Fruit fly (Drosophila melanogaster) whole organism, embryonic: Measurements from ENCODE around the gene CG7264.

Experiments
- Atf3 ChIP-seq: fragments of 200-800 bp; sonication (Bioruptor generic); optimal IDR thresholded peaks from 3 replicates; lab custom pipeline; 2016; ENCODE audit warnings: missing biosample characterization, missing genetic modification characterization
- BEAF-32 ChIP-seq: fragments of 200-800 bp; sonication (Bioruptor generic); optimal IDR thresholded peaks from 3 replicates; lab custom pipeline; 2017; ENCODE audit warnings: missing biosample characterization, missing genetic modification characterization, mild to moderate bottlenecking, moderate library complexity, missing genetic modification reagents
- CG10147 ChIP-seq: fragments of 200-800 bp; sonication (Bioruptor generic); optimal IDR thresholded peaks from 2 replicates; lab custom pipeline; 2019; ENCODE audit warnings: missing biosample characterization, mild to moderate bottlenecking, missing genetic modification characterization, moderate library complexity
- CG12155 ChIP-seq: fragments of 200-800 bp; sonication (Bioruptor generic); optimal IDR thresholded peaks from 3 replicates; lab custom pipeline; 2016; ENCODE audit warnings: missing biosample characterization, missing genetic modification characterization
- CG14014 ChIP-seq: fragments of 200-800 bp; sonication (Bioruptor generic); IDR thresholded peaks from 2 replicates; pipeline ENCODE4 v1.3.6; 2022; ENCODE audit warnings: missing biosample characterization, missing genetic modification characterization
- CG16813 ChIP-seq: fragments of 200-800 bp; sonication (Bioruptor generic); IDR thresholded peaks from 3 replicates; pipeline ENCODE4 v1.3.6; 2022; ENCODE audit warnings: missing biosample characterization, missing genetic modification characterization; ENCODE audit not compliant: partially characterized antibody
- CG18476 ChIP-seq: fragments of 200-800 bp; sonication (Bioruptor generic); optimal IDR thresholded peaks from 2 replicates; lab custom pipeline; 2016; ENCODE audit warnings: missing biosample characterization, mild to moderate bottlenecking, missing genetic modification characterization
- CG2120 ChIP-seq: fragments of 200-800 bp; sonication (Bioruptor generic); optimal IDR thresholded peaks from 3 replicates; lab custom pipeline; 2016; ENCODE audit warnings: missing biosample characterization, missing genetic modification characterization
- CG2889 ChIP-seq: fragments of 200-800 bp; sonication (Bioruptor generic); IDR thresholded peaks from 3 replicates; pipeline ENCODE4 v1.3.6; 2022; ENCODE audit warnings: missing biosample characterization, missing genetic modification characterization
- CG30020 ChIP-seq: fragments of 200-800 bp; optimal IDR thresholded peaks from 2 replicates; lab custom pipeline; 2019; ENCODE audit warnings: missing biosample characterization, mild to moderate bottlenecking, missing genetic modification characterization, moderate library complexity
- CG3065 ChIP-seq: fragments of 200-800 bp; sonication (Bioruptor generic); optimal IDR thresholded peaks from 2 replicates; lab custom pipeline; 2016; ENCODE audit warnings: missing biosample characterization, missing genetic modification characterization
- CG31224 ChIP-seq: fragments of 200-800 bp; sonication (Bioruptor generic); IDR thresholded peaks from 2 replicates; pipeline ENCODE4 v1.3.6; 2022; ENCODE audit warnings: missing biosample characterization, missing genetic modification characterization
- CG3995 ChIP-seq: fragments of 200-800 bp; sonication (Bioruptor generic); optimal IDR thresholded peaks from 3 replicates; lab custom pipeline; 2016; ENCODE audit warnings: missing biosample characterization, missing genetic modification characterization
- CG4730 ChIP-seq: fragments of 200-800 bp; sonication (Bioruptor generic); IDR thresholded peaks from 2 replicates; pipeline ENCODE4 v1.3.6; 2022; ENCODE audit warnings: missing biosample characterization, missing genetic modification characterization
- CG4854 ChIP-seq: fragments of 200-800 bp; sonication (Bioruptor generic); optimal IDR thresholded peaks from 2 replicates; lab custom pipeline; 2016; ENCODE audit warnings: missing biosample characterization, missing genetic modification characterization, inconsistent platforms
- CG6765 ChIP-seq: fragments of 200-800 bp; sonication (Bioruptor generic); optimal IDR thresholded peaks from 3 replicates; lab custom pipeline; 2017; ENCODE audit warnings: missing biosample characterization, mild to moderate bottlenecking, missing genetic modification characterization
- CG6791 ChIP-seq: fragments of 200-800 bp; sonication (Bioruptor generic); IDR thresholded peaks from 3 replicates; pipeline ENCODE4 v1.3.6; 2022; ENCODE audit warnings: missing biosample characterization, missing genetic modification characterization; ENCODE audit not compliant: partially characterized antibody
- CG7271 ChIP-seq: fragments of 200-800 bp; sonication (Bioruptor generic); optimal IDR thresholded peaks from 2 replicates; lab custom pipeline; 2018; ENCODE audit warnings: missing biosample characterization, mild to moderate bottlenecking, missing genetic modification characterization, moderate library complexity
- CG7372 ChIP-seq: fragments of 200-800 bp; sonication (Bioruptor generic); IDR thresholded peaks from 2 replicates; pipeline ENCODE4 v1.3.6; 2022; ENCODE audit warnings: missing biosample characterization, missing genetic modification characterization
- CG7745 ChIP-seq: fragments of 200-800 bp; sonication (Bioruptor generic); optimal IDR thresholded peaks from 2 replicates; lab custom pipeline; 2018; ENCODE audit warnings: missing biosample characterization, mild to moderate bottlenecking, missing genetic modification characterization, moderate library complexity
- CG7987 ChIP-seq: fragments of 200-800 bp; sonication (Bioruptor generic); optimal IDR thresholded peaks from 2 replicates; lab custom pipeline; 2018; ENCODE audit warnings: missing biosample characterization, mild to moderate bottlenecking, missing genetic modification characterization, moderate library complexity
- CG8478 ChIP-seq: fragments of >200 bp; optimal IDR thresholded peaks from 2 replicates; lab custom pipeline; 2018
- CG9797 ChIP-seq: fragments of 200-800 bp; sonication (Bioruptor generic); optimal IDR thresholded peaks from 3 replicates; lab custom pipeline; 2018; ENCODE audit warnings: missing biosample characterization, mild to moderate bottlenecking, missing genetic modification characterization
- Dip3 ChIP-seq: fragments of 200-800 bp; sonication (Bioruptor generic); optimal IDR thresholded peaks from 3 replicates; lab custom pipeline; 2016; ENCODE audit warnings: missing biosample characterization, missing genetic modification characterization
- Dll ChIP-seq: fragments of 200-800 bp; sonication (Bioruptor generic); IDR thresholded peaks from 4 replicates; pipeline ENCODE4 v1.3.6; 2022; ENCODE audit warnings: missing biosample characterization, missing genetic modification characterization; ENCODE audit not compliant: partially characterized antibody
- Fer1 ChIP-seq: fragments of 200-800 bp; sonication (Bioruptor generic); optimal IDR thresholded peaks from 2 replicates; lab custom pipeline; 2017; ENCODE audit warnings: missing biosample characterization, mild to moderate bottlenecking, missing genetic modification characterization
- Hr51 ChIP-seq, 2 experiments: fragments of 200-800 bp; sonication (Bioruptor generic); optimal IDR thresholded peaks; 2 replicates in 1 of 2; 3 replicates in 1 of 2; lab custom pipeline; 2016 to 2018; ENCODE audit warnings: missing biosample characterization in 2 of 2, missing genetic modification characterization in 2 of 2, mild to moderate bottlenecking in 1 of 2, moderate library complexity in 1 of 2
- Mes4 ChIP-seq: fragments of 200-800 bp; sonication (Bioruptor generic); optimal IDR thresholded peaks from 2 replicates; lab custom pipeline; 2016; ENCODE audit warnings: missing biosample characterization, missing genetic modification characterization
- NfI ChIP-seq: fragments of 200-800 bp; sonication (Bioruptor generic); optimal IDR thresholded peaks from 3 replicates; lab custom pipeline; 2018; ENCODE audit warnings: missing biosample characterization, mild to moderate bottlenecking, missing genetic modification characterization, moderate library complexity
- Pdp1 ChIP-seq, 2 experiments: fragments of 200-800 bp; sonication (Bioruptor generic); optimal IDR thresholded peaks; 3 replicates each; lab custom pipeline; 2016; ENCODE audit warnings: missing biosample characterization in 2 of 2, missing genetic modification characterization in 2 of 2, mild to moderate bottlenecking in 1 of 2, moderate library complexity in 1 of 2
- Scr ChIP-seq: fragments of 200-800 bp; sonication (Bioruptor generic); IDR thresholded peaks from 2 replicates; pipeline ENCODE4 v1.3.6; 2022; ENCODE audit warnings: missing biosample characterization, missing genetic modification characterization; ENCODE audit not compliant: partially characterized antibody
- Trl ChIP-seq, 3 experiments: fragments of >200 bp in 2 of 3; fragments of 200-800 bp in 1 of 3; sonication (Bioruptor generic) in 1 of 3; optimal IDR thresholded peaks; 2 replicates in 1 of 3; 3 replicates in 2 of 3; lab custom pipeline; 2016 to 2017; ENCODE audit warnings: missing biosample characterization in 1 of 3, missing genetic modification characterization in 1 of 3
- ase ChIP-seq: fragments of 200-800 bp; sonication (Bioruptor generic); IDR thresholded peaks from 3 replicates; pipeline ENCODE4 v1.3.6; 2022; ENCODE audit warnings: missing biosample characterization, missing genetic modification characterization
- chn ChIP-seq: fragments of 200-800 bp; sonication (Bioruptor generic); optimal IDR thresholded peaks from 2 replicates; lab custom pipeline; 2016; ENCODE audit warnings: missing biosample characterization, missing genetic modification characterization
- corto ChIP-seq: fragments of 200-800 bp; sonication (Bioruptor generic); optimal IDR thresholded peaks from 2 replicates; lab custom pipeline; 2016; ENCODE audit warnings: missing biosample characterization, mild to moderate bottlenecking, missing genetic modification characterization, moderate library complexity
- dimm ChIP-seq: fragments of 200-800 bp; sonication (Bioruptor generic); IDR thresholded peaks from 2 replicates; pipeline ENCODE4 v1.3.6; 2022; ENCODE audit warnings: missing biosample characterization, missing genetic modification characterization
- ems ChIP-seq: fragments of 200-800 bp; sonication (Bioruptor generic); optimal IDR thresholded peaks from 3 replicates; lab custom pipeline; 2016; ENCODE audit warnings: missing biosample characterization, missing genetic modification characterization
- exex ChIP-seq: fragments of 200-800 bp; sonication (Bioruptor generic); optimal IDR thresholded peaks from 4 replicates; lab custom pipeline; 2018; ENCODE audit warnings: missing biosample characterization, mild to moderate bottlenecking, missing genetic modification characterization, moderate library complexity
- grau ChIP-seq: fragments of 200-800 bp; optimal IDR thresholded peaks from 3 replicates; lab custom pipeline; 2019; ENCODE audit warnings: missing biosample characterization, mild to moderate bottlenecking, missing genetic modification characterization, moderate library complexity
- grn ChIP-seq: fragments of 200-800 bp; sonication (Bioruptor generic); optimal IDR thresholded peaks from 3 replicates; lab custom pipeline; 2017; ENCODE audit warnings: missing biosample characterization, missing genetic modification characterization
- gro ChIP-seq: fragments of 200-800 bp; sonication (Bioruptor generic); optimal IDR thresholded peaks from 2 replicates; lab custom pipeline; 2016; ENCODE audit warnings: missing biosample characterization, missing genetic modification characterization
- kah ChIP-seq: fragments of 200-800 bp; sonication (Bioruptor generic); optimal IDR thresholded peaks from 2 replicates; lab custom pipeline; 2018; ENCODE audit warnings: missing biosample characterization, mild to moderate bottlenecking, missing genetic modification characterization
- mam ChIP-seq: fragments of 200-800 bp; sonication (Bioruptor generic); optimal IDR thresholded peaks from 3 replicates; lab custom pipeline; 2016; ENCODE audit warnings: missing biosample characterization, missing genetic modification characterization
- mld ChIP-seq: fragments of 200-800 bp; sonication (Bioruptor generic); IDR thresholded peaks from 3 replicates; pipeline ENCODE4 v1.3.6; 2022; ENCODE audit warnings: missing biosample characterization, missing genetic modification characterization; ENCODE audit not compliant: partially characterized antibody
- ranshi ChIP-seq: fragments of 200-800 bp; sonication (Bioruptor generic); IDR thresholded peaks from 2 replicates; pipeline ENCODE4 v1.3.6; 2022; ENCODE audit warnings: missing biosample characterization, missing genetic modification characterization
- tll ChIP-seq, 2 experiments: fragments of 200-800 bp in 1 of 2; fragments of >200 bp in 1 of 2; sonication (Bioruptor generic) in 1 of 2; optimal IDR thresholded peaks; 2 replicates each; lab custom pipeline; 2017 to 2019; ENCODE audit warnings: missing biosample characterization in 2 of 2, missing genetic modification characterization in 2 of 2, mild to moderate bottlenecking in 1 of 2, moderate library complexity in 1 of 2
- wek ChIP-seq: fragments of 200-800 bp; sonication (Bioruptor generic); optimal IDR thresholded peaks from 3 replicates; lab custom pipeline; 2018; ENCODE audit warnings: missing biosample characterization, mild to moderate bottlenecking, missing genetic modification characterization, moderate library complexity

CG7264 gene

DNA sequence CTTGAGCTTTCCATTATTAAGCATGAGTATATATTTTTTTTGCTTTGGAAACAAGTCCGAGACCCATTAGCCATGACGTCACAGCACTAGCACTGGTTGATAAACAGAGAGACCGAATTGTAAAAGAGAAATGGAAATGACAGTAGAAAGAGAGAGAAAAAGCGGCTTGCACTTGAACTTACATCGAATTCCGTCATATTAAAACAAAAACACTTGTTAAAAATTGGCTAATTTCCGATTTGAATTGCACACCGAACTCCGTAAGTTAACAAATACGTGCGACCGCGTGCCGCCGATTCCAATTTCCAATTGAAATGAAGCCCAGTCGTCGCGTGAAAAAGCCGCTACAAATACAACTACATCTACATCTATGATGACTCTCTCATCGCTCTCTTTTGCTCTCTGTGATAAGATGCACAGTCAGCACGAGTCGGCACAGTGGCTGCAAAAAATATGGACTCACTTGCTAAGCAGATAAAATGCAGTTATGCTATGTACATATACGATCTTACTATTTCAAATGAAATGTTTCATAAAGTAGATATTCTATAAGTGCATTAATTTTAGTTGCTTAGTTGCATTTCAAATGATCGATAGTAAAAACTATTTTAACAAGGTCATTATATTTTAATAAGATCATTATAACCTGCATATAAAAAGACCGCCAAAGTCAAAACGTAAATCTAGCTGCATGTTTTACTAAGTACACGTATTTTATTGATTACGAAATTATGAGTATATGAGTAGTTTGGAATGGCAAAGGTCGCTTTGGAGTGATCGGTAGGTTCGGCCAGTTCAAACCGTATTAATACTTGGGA, 9.0 kb upstream of the CG7264 start (continued):
- TF ChIP-seq grau (tag; lab: Kevin White, UChicago) = peak; percentile 53
- peak; percentile 18 for TF ChIP-seq wek (GFP tag; lab: Kevin White, UChicago)
- peak; percentile 44 for TF ChIP-seq kah (GFP tag; lab: Kevin White, UChicago)
- no peak for TF ChIP-seq mld (GFP tag; lab: Robert Waterston, UW)
- no peak for TF ChIP-seq CG4730 (GFP tag; lab: Robert Waterston, UW)
- TF ChIP-seq Dll (GFP tag; lab: Robert Waterston, UW) = peak; percentile 60; the same call in 1 of the 4 replicates
- peak; percentile 63 for TF ChIP-seq CG2120 (GFP tag; lab: Kevin White, UChicago)
- no peak for TF ChIP-seq dimm (GFP tag; lab: Robert Waterston, UW)
- TF ChIP-seq CG3065 (GFP tag; lab: Kevin White, UChicago) = no peak
- TF ChIP-seq CG18476 (GFP tag; lab: Kevin White, UChicago) = no peak
- TF ChIP-seq Mes4 (GFP tag; lab: Kevin White, UChicago) = no peak
- TF ChIP-seq CG6791 (GFP tag; lab: Robert Waterston, UW) = no peak
- no peak for TF ChIP-seq CG8478
- TF ChIP-seq Trl (optimal IDR thresholded peaks at IDR 0.05; lab: Kevin White, UChicago) = peak; percentile 87 to 90
- TF ChIP-seq Trl (GFP tag; optimal IDR thresholded peaks at IDR 0.05; lab: Kevin White, UChicago) = peak; percentile 49
- TF ChIP-seq corto = peak; percentile 14
- no peak for TF ChIP-seq CG9797 (GFP tag; lab: Kevin White, UChicago)
- TF ChIP-seq CG4854 (GFP tag; lab: Kevin White, UChicago) = no peak
- peak; percentile 55; the same call in 1 of the 3 replicates for TF ChIP-seq ase (GFP tag; lab: Robert Waterston, UW)
- no peak for TF ChIP-seq CG10147
- TF ChIP-seq Dip3 = no peak
- no peak for TF ChIP-seq CG16813
- TF ChIP-seq ranshi (GFP tag; lab: Robert Waterston, UW) = peak; percentile 38; the same call in 1 of the 2 replicates
- TF ChIP-seq exex (tag; lab: Kevin White, UChicago) = peak; percentile 91
- TF ChIP-seq CG7987 (GFP tag; lab: Kevin White, UChicago) = peak; percentile 3
- peak; percentile 3 for TF ChIP-seq Atf3 (GFP tag; lab: Kevin White, UChicago)
- 0 out of 2 replicates have a peak, but pooled peaks have one; percentile 28 for TF ChIP-seq CG7372 (GFP tag; lab: Robert Waterston, UW)
- TF ChIP-seq CG7745 (tag; lab: Kevin White, UChicago) = no peak
- TF ChIP-seq ems = peak; percentile 33
- no peak for TF ChIP-seq tll (GFP tag; optimal IDR thresholded peaks at IDR 0.05; lab: Kevin White, UChicago)
- no peak for TF ChIP-seq CG12155 (GFP tag; lab: Kevin White, UChicago)
- TF ChIP-seq CG31224 (GFP tag; lab: Robert Waterston, UW) = 0 out of 2 replicates have a peak, but pooled peaks have one; percentile 22
- TF ChIP-seq CG3995 (GFP tag; lab: Kevin White, UChicago) = no peak
- TF ChIP-seq Pdp1 (GFP tag; optimal IDR thresholded peaks at IDR 0.05; lab: Kevin White, UChicago) = peak; percentile 13 to 45
- no peak for TF ChIP-seq chn (GFP tag; lab: Kevin White, UChicago)
- peak; percentile 33 for TF ChIP-seq NfI
- peak; percentile 47 for TF ChIP-seq mam (GFP tag; lab: Kevin White, UChicago)
- peak; percentile 4 for TF ChIP-seq CG6765 (GFP tag; lab: Kevin White, UChicago)
- no peak for TF ChIP-seq gro (GFP tag; lab: Kevin White, UChicago)
- TF ChIP-seq CG2889 (GFP tag; lab: Robert Waterston, UW) = no peak
- no peak for TF ChIP-seq BEAF-32 (GFP tag; lab: Kevin White, UChicago)
- peak; percentile 19; the same call in 1 of the 2 replicates for TF ChIP-seq Scr
- no peak for TF ChIP-seq CG30020 (tag; lab: Kevin White, UChicago)
- no peak for TF ChIP-seq CG7271
- TF ChIP-seq CG14014 = peak; percentile 62; the same call in 1 of the 2 replicates
- no peak for TF ChIP-seq Fer1 (GFP tag; lab: Kevin White, UChicago)
- no peak for TF ChIP-seq Hr51 (GFP tag; optimal IDR thresholded peaks at IDR 0.05; lab: Kevin White, UChicago)
- TF ChIP-seq grn (GFP tag; lab: Kevin White, UChicago) = no peak
